Worm (Caenorhabditis elegans): ENCODE data around the gene T09F5.20.
"Not testable (repeated sequence)": the region's sequence is repeated elsewhere in the genome, so short reads cannot be mapped to it uniquely, and the experiment has no call there.

The T09F5.20 gene

ce11 chrV:15105893-15106598, 41.6 kb downstream of the T09F5.20 start, which contains the start of gene C01G10.14:
Gene C01G10.14 (minus strand): TSS chrV:15105943.
- TF ChIP-seq unc-39 (tag; optimal IDR thresholded peaks at IDR 0.05); gmeb-1 (tag; optimal IDR thresholded peaks at IDR 0.05); Y55F3AM.14 (GFP tag; optimal IDR thresholded peaks at IDR 0.05): not testable (repeated sequence)

DNA sequence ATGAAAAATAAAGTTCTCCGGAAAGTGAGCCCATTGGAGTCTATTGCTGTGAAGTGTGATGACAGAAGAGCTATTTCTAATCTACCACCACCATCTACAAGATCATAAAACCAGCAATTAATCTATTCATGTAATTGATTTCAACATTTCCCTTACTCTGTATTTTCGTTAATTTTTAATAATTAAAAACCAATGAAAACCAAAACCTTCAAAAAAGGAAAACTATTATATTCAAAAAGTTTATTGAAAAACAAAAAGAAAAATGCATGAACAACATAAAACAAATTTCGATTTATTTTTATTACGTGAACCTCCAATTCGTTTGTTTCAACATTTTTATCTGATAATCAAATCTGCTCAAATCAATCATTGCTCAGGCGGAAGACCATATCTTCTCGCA, 48.2 kb downstream of the T09F5.20 start, which contains the start of gene C01G10.1:
Gene C01G10.1 (plus strand): TSS at position 301 of the 400 bp plus-strand sequence.
- TF ChIP-seq dmd-4 (tag; optimal IDR thresholded peaks at IDR 0.05) (no peak), crh-2 (tag; optimal IDR thresholded peaks at IDR 0.05) (no peak), lin-13 (GFP tag; optimal IDR thresholded peaks at IDR 0.05) (no peak)

Measured in whole organism, L2 larva.